Worm (Caenorhabditis elegans) whole organism, mixed stage, embryonic: ENCODE measurements around the gene smim-14.

Source experiments
- ces-1 ChIP-seq: fragments of 150-350 bp; optimal IDR thresholded peaks from 2 replicates; lab custom pipeline; 2014; ENCODE audit warnings: missing biosample characterization, missing genetic modification reagents, missing genetic modification characterization
- elt-3 ChIP-seq: fragments of 150-350 bp; optimal IDR thresholded peaks from 2 replicates; lab custom pipeline; 2014; ENCODE audit warnings: missing biosample characterization, missing genetic modification characterization
- lsy-2 ChIP-seq: fragments of 150-350 bp; optimal IDR thresholded peaks from 2 replicates; lab custom pipeline; 2014; ENCODE audit warnings: missing biosample characterization, missing genetic modification characterization
- nhr-237 ChIP-seq: fragments of 150-350 bp; optimal IDR thresholded peaks from 2 replicates; lab custom pipeline; 2014; ENCODE audit warnings: missing biosample characterization, missing genetic modification characterization
- pha-4 ChIP-seq: fragments of 150-350 bp; optimal IDR thresholded peaks from 2 replicates; lab custom pipeline; 2018; ENCODE audit warnings: missing biosample characterization, missing genetic modification reagents, missing genetic modification characterization
- snpc-4 ChIP-seq: fragments of 150-350 bp; optimal IDR thresholded peaks from 2 replicates; lab custom pipeline; 2014; ENCODE audit warnings: missing biosample characterization, missing genetic modification characterization
- unc-120 ChIP-seq: sonication (generic microtip); optimal IDR thresholded peaks from 2 replicates; lab custom pipeline; 2017; ENCODE audit warnings: missing genetic modification characterization, missing compliant biosample characterization; ENCODE audit not compliant: poor library complexity, severe bottlenecking
- unc-39 ChIP-seq: fragments of 150-350 bp; optimal IDR thresholded peaks from 2 replicates; lab custom pipeline; 2014; ENCODE audit warnings: missing biosample characterization, missing genetic modification characterization
- unc-62 ChIP-seq: fragments of 150-350 bp; optimal IDR thresholded peaks from 2 replicates; lab custom pipeline; 2014; ENCODE audit warnings: missing biosample characterization, missing genetic modification reagents, missing genetic modification characterization

- TF ChIP-seq lsy-2 (tag; lab: Kevin White, UChicago) (no peak), ces-1 (GFP tag; lab: Kevin White, UChicago) (no peak), pha-4 (tag; lab: Kevin White, UChicago) (no peak), unc-39 (tag; lab: Kevin White, UChicago) (no peak), unc-62 (GFP tag; lab: Kevin White, UChicago) (no peak), elt-3 (tag; lab: Kevin White, UChicago) (no peak), snpc-4 (tag; lab: Kevin White, UChicago) (no peak), nhr-237 (no peak), unc-120 (tag; lab: Kevin White, UChicago) (no peak)
These were observed 5.5 kb upstream of the smim-14 start for ce11 chrIII:3475014-3475413.
